Fruit fly (Drosophila melanogaster) whole organism, adult: Measurements from ENCODE around the gene Swip-1.

Source experiments
- CG11617 ChIP-seq: fragments of 200-800 bp; sonication (Bioruptor generic); optimal IDR thresholded peaks from 2 replicates; lab custom pipeline; 2017; ENCODE audit warnings: mild to moderate bottlenecking, missing biosample characterization, missing genetic modification reagents, missing genetic modification characterization
- CG14711 ChIP-seq: fragments of 200-800 bp; sonication (Bioruptor generic); optimal IDR thresholded peaks from 2 replicates; lab custom pipeline; 2018; ENCODE audit warnings: missing biosample characterization, mild to moderate bottlenecking, missing genetic modification characterization, moderate library complexity
- CG1620 ChIP-seq: fragments of 200-800 bp; sonication (Bioruptor generic); optimal IDR thresholded peaks from 2 replicates; lab custom pipeline; 2016; ENCODE audit warnings: missing biosample characterization, missing genetic modification characterization
- CG33017 ChIP-seq: fragments of 200-800 bp; sonication (Bioruptor generic); optimal IDR thresholded peaks from 2 replicates; lab custom pipeline; 2018; ENCODE audit warnings: missing biosample characterization, mild to moderate bottlenecking, missing genetic modification characterization, moderate library complexity
- Crg-1 ChIP-seq: fragments of 200-800 bp; sonication (Bioruptor generic); optimal IDR thresholded peaks from 2 replicates; lab custom pipeline; 2016; ENCODE audit warnings: missing biosample characterization, missing genetic modification characterization
- Hr96 ChIP-seq: fragments of 200-800 bp; sonication (Bioruptor generic); optimal IDR thresholded peaks from 2 replicates; lab custom pipeline; 2016; ENCODE audit warnings: missing biosample characterization, missing genetic modification characterization
- Mnt ChIP-seq: fragments of 200-800 bp; sonication (Bioruptor generic); optimal IDR thresholded peaks from 2 replicates; lab custom pipeline; 2016; ENCODE audit warnings: missing biosample characterization, mild to moderate bottlenecking, missing genetic modification characterization
- cic ChIP-seq: fragments of 200-800 bp; sonication (Bioruptor generic); optimal IDR thresholded peaks from 2 replicates; lab custom pipeline; 2017; ENCODE audit warnings: missing biosample characterization, mild to moderate bottlenecking, missing genetic modification characterization, moderate library complexity
- cnc ChIP-seq, 2 experiments: fragments of >200 bp; optimal IDR thresholded peaks; 2 replicates each; lab custom pipeline; 2017
- kay ChIP-seq: fragments of 200-800 bp; sonication (Bioruptor generic); peaks from one replicate; lab custom pipeline; 2016; ENCODE audit warnings: missing biosample characterization, missing genetic modification characterization, borderline replicate concordance
- pad ChIP-seq: fragments of 200-800 bp; sonication (Bioruptor generic); optimal IDR thresholded peaks from 3 replicates; lab custom pipeline; 2017; ENCODE audit warnings: missing biosample characterization, missing genetic modification characterization, mild to moderate bottlenecking, moderate library complexity, missing genetic modification reagents

dm6 chr2L:18946636-18947514 is 40.2 kb downstream of the Swip-1 start:
- TF ChIP-seq CG33017 (tag; lab: Kevin White, UChicago) (no peak), CG1620 (no peak), CG11617 (GFP tag; lab: Kevin White, UChicago) (no peak), kay (GFP tag; lab: Kevin White, UChicago) (no peak), Crg-1 (GFP tag; lab: Kevin White, UChicago) (no peak), Mnt (GFP tag; lab: Kevin White, UChicago) (no peak), Hr96 (GFP tag; lab: Kevin White, UChicago) (no peak), CG14711 (tag; lab: Kevin White, UChicago) (no peak), cic (GFP tag; lab: Kevin White, UChicago) (no peak), cnc (optimal IDR thresholded peaks at IDR 0.05; lab: Kevin White, UChicago) (no peak), pad (GFP tag; lab: Kevin White, UChicago) (no peak)
